Worm (Caenorhabditis elegans) whole organism, L4/young adult: ENCODE results near the gene F02E8.4.

Experiments used
- W03F9.2 ChIP-seq: fragments of 150-350 bp; optimal IDR thresholded peaks from 2 replicates; lab custom pipeline; 2014; ENCODE audit warnings: missing biosample characterization, missing genetic modification characterization
- dao-5 ChIP-seq: sonication (generic microtip); optimal IDR thresholded peaks from 2 replicates; lab custom pipeline; 2016; ENCODE audit warnings: missing genotype, missing genetic modification characterization, moderate library complexity, missing compliant biosample characterization

DNA sequence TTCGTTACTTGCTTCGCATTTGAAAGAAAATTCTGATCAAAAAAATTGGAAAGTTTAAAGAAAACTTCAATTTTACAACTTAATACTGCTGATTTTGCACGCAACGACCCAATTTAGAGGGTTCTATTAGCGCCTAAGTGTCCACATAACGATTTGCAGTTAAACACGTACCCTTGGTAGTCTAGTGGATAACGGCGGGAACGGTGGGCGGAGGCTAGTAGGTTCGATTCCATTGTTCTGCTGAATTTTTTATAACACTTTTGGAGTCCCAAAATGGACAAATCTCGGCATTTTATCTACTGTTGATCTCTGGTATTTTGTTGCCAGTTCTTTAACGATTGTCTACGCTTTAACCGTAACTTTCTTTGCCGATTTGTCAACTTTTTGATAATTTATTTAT, 819 bp upstream of the F02E8.4 start:
- TF ChIP-seq dao-5 (no peak), W03F9.2 (tag; lab: Kevin White, UChicago) (no peak)
